Worm (Caenorhabditis elegans): ENCODE measurements around the gene nphp-4.

ce11 chrV:11883215-11883614, 39.7 kb upstream of the nphp-4 start:
- TF ChIP-seq nhr-77 (tag; optimal IDR thresholded peaks at IDR 0.05) (no peak), elt-1 (tag; optimal IDR thresholded peaks at IDR 0.05) (no peak), ceh-28 (tag; optimal IDR thresholded peaks at IDR 0.05) (no peak), pqm-1 (tag; optimal IDR thresholded peaks at IDR 0.05) (no peak), unc-62 (GFP tag; optimal IDR thresholded peaks at IDR 0.05) (no peak), ztf-11 (tag; optimal IDR thresholded peaks at IDR 0.05) (no peak), nhr-12 (tag; optimal IDR thresholded peaks at IDR 0.05) (no peak), elt-2 (tag; optimal IDR thresholded peaks at IDR 0.05) (no peak), nhr-237 (tag; optimal IDR thresholded peaks at IDR 0.05) (no peak), ceh-16 (tag; optimal IDR thresholded peaks at IDR 0.05) (no peak), mdl-1 (tag; optimal IDR thresholded peaks at IDR 0.05) (no peak)
